Fruit fly (Drosophila melanogaster) whole organism: ENCODE results near the gene CG15725.
A peak's percentile ranks its signal among the peaks of the same experiment; 100 is the strongest.

Experiments
- CG8478 ChIP-seq: fragments of >200 bp; optimal IDR thresholded peaks from 2 replicates; lab custom pipeline; 2018; ENCODE audit warnings: inconsistent platforms
- Dll ChIP-seq: fragments of >200 bp; optimal IDR thresholded peaks from 2 replicates; lab custom pipeline; 2017
- EcR ChIP-seq, 2 experiments: fragments of >200 bp; optimal IDR thresholded peaks; 2 replicates each; lab custom pipeline; 2017; ENCODE audit warnings: missing biosample characterization in 2 of 2, missing genetic modification characterization in 2 of 2, missing genetic modification reagents in 2 of 2
- pan ChIP-seq: fragments of >200 bp; optimal IDR thresholded peaks from 2 replicates; lab custom pipeline; 2017
- psq ChIP-seq: fragments of >200 bp; optimal IDR thresholded peaks from 2 replicates; lab custom pipeline; 2017
- usp ChIP-seq: fragments of >200 bp; optimal IDR thresholded peaks from 2 replicates; lab custom pipeline; 2017; ENCODE audit warnings: missing biosample characterization, missing genetic modification characterization, mixed read lengths

Gene CG15725

dm6 chrX:12739047-12739446 is 33.4 kb downstream of the CG15725 start:
- TF ChIP-seq Dll (lab: Kevin White, UChicago) (no peak), EcR (GFP tag; optimal IDR thresholded peaks at IDR 0.05; lab: Kevin White, UChicago) (peak in 1 of 2 experiments; percentile 8), usp (GFP tag; lab: Kevin White, UChicago) (no peak), CG8478 (no peak), pan (lab: Kevin White, UChicago) (no peak)

- TF ChIP-seq EcR (GFP tag; optimal IDR thresholded peaks at IDR 0.05; lab: Kevin White, UChicago) (no peak), psq (lab: Kevin White, UChicago) (no peak), pan (lab: Kevin White, UChicago) (no peak), Dll (lab: Kevin White, UChicago) (no peak), usp (GFP tag; lab: Kevin White, UChicago) (no peak), CG8478 (no peak)
Observed at dm6 chrX:12739789-12740188, 34.1 kb downstream of the CG15725 start.

dm6 chrX:12740441-12740840 is 34.8 kb downstream of the CG15725 start:
- TF ChIP-seq EcR (GFP tag; optimal IDR thresholded peaks at IDR 0.05; lab: Kevin White, UChicago) = no peak
- no peak for TF ChIP-seq CG8478
- no peak for TF ChIP-seq usp (GFP tag; lab: Kevin White, UChicago)
- TF ChIP-seq psq (lab: Kevin White, UChicago) = no peak
- TF ChIP-seq Dll (lab: Kevin White, UChicago) = no peak
- TF ChIP-seq pan (lab: Kevin White, UChicago) = no peak

- TF ChIP-seq psq (lab: Kevin White, UChicago) = no peak
Observed at dm6 chrX:12741914-12742650, 36.4 kb downstream of the CG15725 start, which contains the start of gene Smr. Smr (minus strand) TSS chrX:12742618.

- TF ChIP-seq usp (GFP tag; lab: Kevin White, UChicago) = no peak
- TF ChIP-seq psq (lab: Kevin White, UChicago) = no peak
- no peak for TF ChIP-seq CG8478
- TF ChIP-seq EcR (GFP tag; optimal IDR thresholded peaks at IDR 0.05; lab: Kevin White, UChicago) = no peak
- no peak for TF ChIP-seq Dll (lab: Kevin White, UChicago)
- no peak for TF ChIP-seq pan (lab: Kevin White, UChicago)
Observed at dm6 chrX:12742651-12743020, 37.0 kb downstream of the CG15725 start.

- TF ChIP-seq psq (lab: Kevin White, UChicago) (no peak), Dll (lab: Kevin White, UChicago) (no peak), EcR (GFP tag; optimal IDR thresholded peaks at IDR 0.05; lab: Kevin White, UChicago) (no peak), usp (GFP tag; lab: Kevin White, UChicago) (no peak), CG8478 (no peak), pan (lab: Kevin White, UChicago) (no peak)
Observed at dm6 chrX:12743296-12743695, 37.6 kb downstream of the CG15725 start.

- TF ChIP-seq usp (GFP tag; lab: Kevin White, UChicago) (no peak), pan (lab: Kevin White, UChicago) (no peak), psq (lab: Kevin White, UChicago) (no peak), EcR (GFP tag; optimal IDR thresholded peaks at IDR 0.05; lab: Kevin White, UChicago) (no peak), Dll (lab: Kevin White, UChicago) (no peak), CG8478 (no peak)
Observed at dm6 chrX:12744026-12744688, 38.5 kb downstream of the CG15725 start, which contains the start of gene CG4004. CG4004 (plus strand) TSS chrX:12744212.

- TF ChIP-seq psq (lab: Kevin White, UChicago) (no peak), usp (GFP tag; lab: Kevin White, UChicago) (no peak), pan (lab: Kevin White, UChicago) (no peak), EcR (GFP tag; optimal IDR thresholded peaks at IDR 0.05; lab: Kevin White, UChicago) (no peak), CG8478 (no peak), Dll (lab: Kevin White, UChicago) (no peak)
Observed at dm6 chrX:12745117-12745516, 39.5 kb downstream of the CG15725 start.

dm6 chrX:12747746-12748710 is 42.4 kb downstream of the CG15725 start:
- TF ChIP-seq psq (lab: Kevin White, UChicago) (no peak), pan (lab: Kevin White, UChicago) (no peak), CG8478 (no peak), usp (GFP tag; lab: Kevin White, UChicago) (no peak), EcR (GFP tag; optimal IDR thresholded peaks at IDR 0.05; lab: Kevin White, UChicago) (no peak), Dll (lab: Kevin White, UChicago) (no peak)

- TF ChIP-seq Dll (lab: Kevin White, UChicago) (no peak), psq (lab: Kevin White, UChicago) (no peak), CG8478 (no peak), usp (GFP tag; lab: Kevin White, UChicago) (no peak), pan (lab: Kevin White, UChicago) (no peak), EcR (GFP tag; optimal IDR thresholded peaks at IDR 0.05; lab: Kevin White, UChicago) (no peak)
Observed at dm6 chrX:12748967-12749366, 43.3 kb downstream of the CG15725 start.
